Worm (Caenorhabditis elegans) whole organism, early embryonic: ENCODE data around the gene T22B3.3.

Experiments
- ama-1 ChIP-seq: fragments of 150-350 bp; optimal IDR thresholded peaks from 2 replicates; lab custom pipeline; 2014
- ceh-13 ChIP-seq: fragments of 200-800 bp; sonication (Bioruptor generic); optimal IDR thresholded peaks from 2 replicates; lab custom pipeline; 2018; ENCODE audit warnings: mild to moderate bottlenecking, missing genetic modification characterization, missing compliant biosample characterization
- hmbx-1 ChIP-seq: sonication (generic microtip); optimal IDR thresholded peaks from 2 replicates; lab custom pipeline; 2016; ENCODE audit warnings: mild to moderate bottlenecking, missing genetic modification characterization, missing compliant biosample characterization

- TF ChIP-seq ama-1 (lab: Kevin White, UChicago) = no peak
- TF ChIP-seq ceh-13 (GFP tag; lab: Kevin White, UChicago) = no peak
- no peak for TF ChIP-seq hmbx-1
These were observed 2.8 kb downstream of the T22B3.3 start, which contains the start of gene dpy-20 for ce11 chrIV:11700752-11701151.
